Worm (Caenorhabditis elegans): Measurements from ENCODE around the gene sri-4.

ce11 chrV:736171-736570 is 12.0 kb upstream of the sri-4 start, which contains the start of gene srj-25:
- TF ChIP-seq ceh-62 (tag; optimal IDR thresholded peaks at IDR 0.05), result no peak
- TF ChIP-seq nhr-42 (GFP tag; IDR thresholded peaks at IDR 0.05), result no peak
- no peak for TF ChIP-seq snpc-1.2 (GFP tag; IDR thresholded peaks at IDR 0.05)
- no peak for TF ChIP-seq duxl-1 (tag; optimal IDR thresholded peaks at IDR 0.05; ENCODE audit: poor library complexity)
- no peak for TF ChIP-seq pha-4 (GFP tag; IDR thresholded peaks at IDR 0.05)
- no peak for TF ChIP-seq pha-4 (tag; optimal IDR thresholded peaks at IDR 0.05)
- no peak for TF ChIP-seq madf-9 (GFP tag; conservative IDR thresholded peaks at IDR 0.05)
- TF ChIP-seq Y75B8A.6 (GFP tag; IDR thresholded peaks at IDR 0.05), result no peak
- TF ChIP-seq mes-2 (tag; optimal IDR thresholded peaks at IDR 0.05; ENCODE audit: poor library complexity, severe bottlenecking), result no peak
- no peak for TF ChIP-seq ces-1 (GFP tag; optimal IDR thresholded peaks at IDR 0.05)

All from whole organism, L4 larva.